Fruit fly (Drosophila melanogaster) whole organism, prepupa: ENCODE data around the gene brm.
A peak's percentile ranks its signal among the peaks of the same experiment; 100 is the strongest.

Experiments
- Blimp-1 ChIP-seq: fragments of 200-800 bp; sonication (Bioruptor generic); optimal IDR thresholded peaks from 3 replicates; lab custom pipeline; 2017; ENCODE audit warnings: missing biosample characterization, missing genetic modification characterization, mild to moderate bottlenecking, moderate library complexity, missing genetic modification reagents
- CG10631 ChIP-seq: fragments of 200-800 bp; sonication (Bioruptor generic); optimal IDR thresholded peaks from 2 replicates; lab custom pipeline; 2016; ENCODE audit warnings: missing biosample characterization, missing genetic modification characterization
- CG11294 ChIP-seq: fragments of 200-800 bp; sonication (Bioruptor generic); IDR thresholded peaks from 2 replicates; pipeline ENCODE4 v1.3.6; 2022; ENCODE audit warnings: missing biosample characterization, missing genetic modification characterization
- CG11762 ChIP-seq: fragments of 200-800 bp; sonication (Bioruptor generic); optimal IDR thresholded peaks from 3 replicates; lab custom pipeline; 2016; ENCODE audit warnings: missing biosample characterization, missing genetic modification characterization; ENCODE audit not compliant: insufficient read depth
- CG11902 ChIP-seq: fragments of 200-800 bp; sonication (Bioruptor generic); optimal IDR thresholded peaks from 3 replicates; lab custom pipeline; 2016; ENCODE audit warnings: missing biosample characterization, missing genetic modification characterization
- CG15336 ChIP-seq: fragments of 200-800 bp; sonication (Bioruptor generic); IDR thresholded peaks from 2 replicates; pipeline ENCODE4 v1.3.6; 2022; ENCODE audit warnings: missing biosample characterization, missing genetic modification characterization
- CG16779 ChIP-seq: fragments of 200-800 bp; sonication (Bioruptor generic); optimal IDR thresholded peaks from 3 replicates; lab custom pipeline; 2017; ENCODE audit warnings: missing biosample characterization, mild to moderate bottlenecking, missing genetic modification characterization
- CG3032 ChIP-seq: fragments of 200-800 bp; optimal IDR thresholded peaks from 2 replicates; lab custom pipeline; 2019; ENCODE audit warnings: missing biosample characterization, mild to moderate bottlenecking, missing genetic modification characterization, moderate library complexity
- CG32006 ChIP-seq: fragments of 200-800 bp; sonication (Bioruptor generic); optimal IDR thresholded peaks from 3 replicates; lab custom pipeline; 2017; ENCODE audit warnings: missing biosample characterization, mild to moderate bottlenecking, missing genetic modification characterization
- CG3919 ChIP-seq: fragments of 200-800 bp; sonication (Bioruptor generic); optimal IDR thresholded peaks from 3 replicates; lab custom pipeline; 2016; ENCODE audit warnings: missing biosample characterization, missing genetic modification characterization
- CG4318 ChIP-seq: fragments of 200-800 bp; sonication (Bioruptor generic); optimal IDR thresholded peaks from 3 replicates; lab custom pipeline; 2017; ENCODE audit warnings: missing biosample characterization, mild to moderate bottlenecking, missing genetic modification characterization
- CG6163 ChIP-seq: fragments of 200-800 bp; sonication (Bioruptor generic); IDR thresholded peaks from 3 replicates; pipeline ENCODE4 v1.3.6; 2022; ENCODE audit warnings: missing biosample characterization, missing genetic modification characterization
- CG6276 ChIP-seq: fragments of 200-800 bp; sonication (Bioruptor generic); optimal IDR thresholded peaks from 2 replicates; lab custom pipeline; 2017; ENCODE audit warnings: missing biosample characterization, mild to moderate bottlenecking, missing genetic modification characterization
- CG6792 ChIP-seq: fragments of 200-800 bp; sonication (Bioruptor generic); optimal IDR thresholded peaks from 3 replicates; lab custom pipeline; 2016; ENCODE audit warnings: missing biosample characterization, missing genetic modification characterization
- CG6808 ChIP-seq: fragments of 200-800 bp; sonication (Bioruptor generic); optimal IDR thresholded peaks from 3 replicates; lab custom pipeline; 2017; ENCODE audit warnings: missing biosample characterization, missing genetic modification characterization, mild to moderate bottlenecking, moderate library complexity, missing genetic modification reagents
- CG6854 ChIP-seq: fragments of 200-800 bp; sonication (Bioruptor generic); optimal IDR thresholded peaks from 2 replicates; lab custom pipeline; 2017; ENCODE audit warnings: missing biosample characterization, mild to moderate bottlenecking, missing genetic modification characterization
- CG7368 ChIP-seq: fragments of 200-800 bp; sonication (Bioruptor generic); optimal IDR thresholded peaks from 3 replicates; lab custom pipeline; 2016; ENCODE audit warnings: missing biosample characterization, missing genetic modification characterization
- CG8632 ChIP-seq: fragments of 200-800 bp; sonication (Bioruptor generic); optimal IDR thresholded peaks from 3 replicates; lab custom pipeline; 2016; ENCODE audit warnings: missing biosample characterization, missing genetic modification characterization
- CG9139 ChIP-seq: fragments of 200-800 bp; sonication (Bioruptor generic); optimal IDR thresholded peaks from 3 replicates; lab custom pipeline; 2017; ENCODE audit warnings: missing biosample characterization, mild to moderate bottlenecking, missing genetic modification characterization
- Eip75B ChIP-seq: fragments of 200-800 bp; sonication (Bioruptor generic); optimal IDR thresholded peaks from 3 replicates; lab custom pipeline; 2016; ENCODE audit warnings: missing biosample characterization, missing genetic modification characterization
- Eip78C ChIP-seq: fragments of 200-800 bp; sonication (Bioruptor generic); peaks from one replicate; lab custom pipeline; 2016; ENCODE audit warnings: missing biosample characterization, missing genetic modification characterization
- Eip93F ChIP-seq: fragments of 200-800 bp; sonication (Bioruptor generic); optimal IDR thresholded peaks from 2 replicates; lab custom pipeline; 2016; ENCODE audit warnings: missing biosample characterization, mild to moderate bottlenecking, missing genetic modification characterization
- Ets21C ChIP-seq: fragments of 200-800 bp; sonication (Bioruptor generic); optimal IDR thresholded peaks from 3 replicates; lab custom pipeline; 2016; ENCODE audit warnings: missing biosample characterization, missing genetic modification characterization
- Gug ChIP-seq: fragments of 200-800 bp; sonication (Bioruptor generic); IDR thresholded peaks from 2 replicates; pipeline ENCODE4 v1.3.6; 2022; ENCODE audit warnings: missing biosample characterization, missing genetic modification characterization
- Hr39 ChIP-seq: fragments of 200-800 bp; sonication (Bioruptor generic); optimal IDR thresholded peaks from 2 replicates; lab custom pipeline; 2016; ENCODE audit warnings: missing biosample characterization, missing genetic modification characterization
- Hr4 ChIP-seq: fragments of 200-800 bp; sonication (Bioruptor generic); optimal IDR thresholded peaks from 3 replicates; lab custom pipeline; 2016; ENCODE audit warnings: missing biosample characterization, missing genetic modification characterization
- Lpt ChIP-seq: fragments of 200-800 bp; sonication (Bioruptor generic); optimal IDR thresholded peaks from 3 replicates; lab custom pipeline; 2016; ENCODE audit warnings: missing biosample characterization, missing genetic modification characterization
- Met ChIP-seq: fragments of 200-800 bp; sonication (Bioruptor generic); optimal IDR thresholded peaks from 3 replicates; lab custom pipeline; 2016; ENCODE audit warnings: missing biosample characterization, missing genetic modification characterization
- OdsH ChIP-seq: fragments of 200-800 bp; sonication (Bioruptor generic); optimal IDR thresholded peaks from 3 replicates; lab custom pipeline; 2016; ENCODE audit warnings: missing biosample characterization, missing genetic modification characterization
- Smox ChIP-seq: fragments of 200-800 bp; sonication (Bioruptor generic); optimal IDR thresholded peaks from 3 replicates; lab custom pipeline; 2016; ENCODE audit warnings: missing biosample characterization, missing genetic modification characterization
- Sox15 ChIP-seq: fragments of 200-800 bp; sonication (Bioruptor generic); optimal IDR thresholded peaks from 3 replicates; lab custom pipeline; 2016; ENCODE audit warnings: missing biosample characterization, missing genetic modification characterization
- achi ChIP-seq: fragments of 200-800 bp; sonication (Bioruptor generic); optimal IDR thresholded peaks from 3 replicates; lab custom pipeline; 2016; ENCODE audit warnings: missing biosample characterization, missing genetic modification characterization
- acj6 ChIP-seq: fragments of 200-800 bp; sonication (Bioruptor generic); optimal IDR thresholded peaks from 3 replicates; lab custom pipeline; 2016; ENCODE audit warnings: missing biosample characterization, missing genetic modification characterization
- dac ChIP-seq: fragments of 200-800 bp; sonication (Bioruptor generic); optimal IDR thresholded peaks from 2 replicates; lab custom pipeline; 2017; ENCODE audit warnings: missing biosample characterization, mild to moderate bottlenecking, missing genetic modification characterization
- esn ChIP-seq: fragments of 200-800 bp; sonication (Bioruptor generic); optimal IDR thresholded peaks from 2 replicates; lab custom pipeline; 2016; ENCODE audit warnings: missing biosample characterization, mild to moderate bottlenecking, missing genetic modification characterization, moderate library complexity
- fd59A ChIP-seq: fragments of 200-800 bp; sonication (Bioruptor generic); optimal IDR thresholded peaks from 2 replicates; lab custom pipeline; 2017; ENCODE audit warnings: missing biosample characterization, mild to moderate bottlenecking, missing genetic modification characterization, missing genetic modification reagents
- fd85E ChIP-seq: fragments of 200-800 bp; sonication (Bioruptor generic); optimal IDR thresholded peaks from 3 replicates; lab custom pipeline; 2016; ENCODE audit warnings: missing biosample characterization, missing genetic modification characterization
- fkh ChIP-seq: fragments of 200-800 bp; sonication (Bioruptor generic); optimal IDR thresholded peaks from 3 replicates; lab custom pipeline; 2017; ENCODE audit warnings: missing biosample characterization, mild to moderate bottlenecking, missing genetic modification characterization, moderate library complexity
- lz ChIP-seq: fragments of 200-800 bp; sonication (Bioruptor generic); optimal IDR thresholded peaks from 3 replicates; lab custom pipeline; 2016; ENCODE audit warnings: missing biosample characterization, missing genetic modification characterization
- net ChIP-seq: fragments of 200-800 bp; sonication (Bioruptor generic); optimal IDR thresholded peaks from 3 replicates; lab custom pipeline; 2016; ENCODE audit warnings: missing biosample characterization, missing genetic modification characterization
- salr ChIP-seq, 2 experiments: fragments of 200-800 bp; sonication (Bioruptor generic); optimal IDR thresholded peaks; 3 replicates each; lab custom pipeline; 2016 to 2018; ENCODE audit warnings: missing biosample characterization in 2 of 2, missing genetic modification characterization in 2 of 2, mild to moderate bottlenecking in 1 of 2
- spab ChIP-seq: fragments of 200-800 bp; sonication (Bioruptor generic); optimal IDR thresholded peaks from 2 replicates; lab custom pipeline; 2017; ENCODE audit warnings: missing biosample characterization, mild to moderate bottlenecking, missing genetic modification characterization, missing genetic modification reagents
- ss ChIP-seq, 2 experiments: fragments of 200-800 bp; sonication (Bioruptor generic); optimal IDR thresholded peaks; 2 replicates in 1 of 2; 3 replicates in 1 of 2; lab custom pipeline; 2017 to 2018; ENCODE audit warnings: mild to moderate bottlenecking in 2 of 2, missing biosample characterization in 2 of 2, missing genetic modification characterization in 2 of 2, moderate library complexity in 1 of 2
- svp ChIP-seq: fragments of 200-800 bp; sonication (Bioruptor generic); peaks from one replicate; lab custom pipeline; 2016; ENCODE audit warnings: missing biosample characterization, missing genetic modification characterization
- topi ChIP-seq: fragments of 200-800 bp; sonication (Bioruptor generic); optimal IDR thresholded peaks from 3 replicates; lab custom pipeline; 2016; ENCODE audit warnings: missing biosample characterization, missing genetic modification characterization
- vri ChIP-seq: fragments of 200-800 bp; sonication (Bioruptor generic); optimal IDR thresholded peaks from 3 replicates; lab custom pipeline; 2016; ENCODE audit warnings: missing biosample characterization, mild to moderate bottlenecking, missing genetic modification characterization

Gene brm

dm6 chr3L:16027163-16027633 is 44.5 kb upstream of the brm start (continued):
- TF ChIP-seq Blimp-1: no peak
- peak; percentile 80 for TF ChIP-seq CG11294 (GFP tag; lab: Robert Waterston, UW)
- no peak for TF ChIP-seq CG6854 (GFP tag; lab: Kevin White, UChicago)
- TF ChIP-seq salr (GFP tag; optimal IDR thresholded peaks at IDR 0.05; lab: Kevin White, UChicago): peak; percentile 37 to 53
- TF ChIP-seq Hr39: peak; percentile 55
- TF ChIP-seq CG11762: peak; percentile 67
- TF ChIP-seq CG6808 (GFP tag; lab: Kevin White, UChicago): peak; percentile 71
- peak; percentile 54 for TF ChIP-seq achi (GFP tag; lab: Kevin White, UChicago)
- TF ChIP-seq Smox (GFP tag; lab: Kevin White, UChicago): peak; percentile 41
- peak; percentile 53 for TF ChIP-seq CG7368 (GFP tag; lab: Kevin White, UChicago)
- TF ChIP-seq CG6163 (GFP tag; lab: Robert Waterston, UW): peak; percentile 88
- peak; percentile 64 for TF ChIP-seq CG32006 (GFP tag; lab: Kevin White, UChicago)
- peak; percentile 73 for TF ChIP-seq net
- TF ChIP-seq Sox15: peak; percentile 41
- TF ChIP-seq CG11902 (GFP tag; lab: Kevin White, UChicago): peak; percentile 51
- TF ChIP-seq esn (GFP tag; lab: Kevin White, UChicago): peak; percentile 56
- peak; percentile 62 for TF ChIP-seq dac (GFP tag; lab: Kevin White, UChicago)
- peak; percentile 33 for TF ChIP-seq CG8632 (GFP tag; lab: Kevin White, UChicago)
- TF ChIP-seq CG4318 (GFP tag; lab: Kevin White, UChicago): peak; percentile 26

dm6 chr3L:16026065-16026789 is 43.6 kb upstream of the brm start:
- TF ChIP-seq CG6276 (GFP tag; lab: Kevin White, UChicago) (no peak), CG7368 (GFP tag; lab: Kevin White, UChicago) (peak; percentile 39), CG9139 (peak; percentile 51), ss (GFP tag; optimal IDR thresholded peaks at IDR 0.05; lab: Kevin White, UChicago) (peak; percentile 41 to 62), Hr4 (GFP tag; lab: Kevin White, UChicago) (no peak), Gug (GFP tag; lab: Robert Waterston, UW) (no peak), CG6163 (GFP tag; lab: Robert Waterston, UW) (peak; percentile 79), CG11902 (GFP tag; lab: Kevin White, UChicago) (no peak), fd85E (no peak), CG6792 (GFP tag; lab: Kevin White, UChicago) (peak; percentile 32), esn (GFP tag; lab: Kevin White, UChicago) (peak; percentile 45), OdsH (GFP tag; lab: Kevin White, UChicago) (peak; percentile 6), CG6854 (GFP tag; lab: Kevin White, UChicago) (peak; percentile 97), CG15336 (GFP tag; lab: Robert Waterston, UW) (no peak), CG16779 (tag; lab: Kevin White, UChicago) (peak; percentile 58), Met (peak; percentile 15), acj6 (GFP tag; lab: Kevin White, UChicago) (peak; percentile 31), CG3919 (GFP tag; lab: Kevin White, UChicago) (peak; percentile 46), topi (GFP tag; lab: Kevin White, UChicago) (no peak), Blimp-1 (no peak), Lpt (GFP tag; lab: Kevin White, UChicago) (no peak), fd59A (GFP tag; lab: Kevin White, UChicago) (no peak), vri (GFP tag; lab: Kevin White, UChicago) (peak; percentile 13), CG10631 (GFP tag; lab: Kevin White, UChicago) (peak; percentile 28), salr (GFP tag; optimal IDR thresholded peaks at IDR 0.05; lab: Kevin White, UChicago) (peak in 1 of 2 experiments; percentile 33), fkh (GFP tag; lab: Kevin White, UChicago) (peak; percentile 99), Sox15 (no peak), lz (GFP tag; lab: Kevin White, UChicago) (no peak), achi (GFP tag; lab: Kevin White, UChicago) (no peak), CG3032 (tag; lab: Kevin White, UChicago) (no peak), CG11762 (peak; percentile 28), CG4318 (GFP tag; lab: Kevin White, UChicago) (no peak), svp (GFP tag; lab: Kevin White, UChicago) (peak; percentile 29), spab (GFP tag; lab: Kevin White, UChicago) (no peak), CG8632 (GFP tag; lab: Kevin White, UChicago) (peak; percentile 49), Smox (GFP tag; lab: Kevin White, UChicago) (no peak), CG6808 (GFP tag; lab: Kevin White, UChicago) (peak; percentile 40), Eip75B (GFP tag; lab: Kevin White, UChicago) (peak; percentile 12), Eip78C (GFP tag; lab: Kevin White, UChicago) (peak; percentile 79), dac (GFP tag; lab: Kevin White, UChicago) (no peak), Ets21C (no peak), Eip93F (GFP tag; lab: Kevin White, UChicago) (no peak)
